Fruit fly (Drosophila melanogaster): ENCODE data around the gene TotC.
A peak's percentile ranks its signal among the peaks of the same experiment; 100 is the strongest.

TotC gene

DNA sequence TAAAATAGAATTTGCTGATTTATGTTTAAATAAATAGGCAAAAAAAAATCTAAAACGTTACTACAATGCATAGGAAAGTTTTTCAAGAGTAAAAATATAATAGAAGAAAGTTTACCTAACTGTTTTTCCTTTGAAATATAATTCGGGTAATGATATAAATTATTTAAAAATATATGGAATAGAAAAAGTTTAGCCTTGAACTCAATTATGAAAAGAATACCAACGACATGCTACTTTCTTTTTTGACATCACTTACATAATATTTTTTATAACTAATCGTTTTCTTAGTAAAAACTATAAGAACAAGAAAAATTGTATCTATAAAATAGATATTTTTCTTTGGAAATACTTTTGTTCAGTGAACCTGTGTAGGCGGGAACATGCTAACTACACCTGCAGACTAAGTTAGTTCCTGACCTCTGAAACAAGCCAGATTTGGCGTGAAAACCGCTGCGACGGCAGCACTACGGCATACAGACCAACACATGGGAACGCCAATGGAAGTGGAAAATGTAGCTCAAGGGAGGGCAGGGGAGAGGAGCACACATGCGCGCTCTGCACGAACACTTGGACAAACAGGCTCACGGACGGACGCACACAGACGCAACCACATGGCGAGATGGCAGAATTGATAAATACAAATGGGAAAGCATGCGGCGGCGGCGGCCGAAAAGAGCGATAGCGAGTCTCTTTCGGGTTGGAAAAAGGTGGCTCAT, 43.2 kb upstream of the TotC start (continued):
- TF ChIP-seq Hr51 (GFP tag; optimal IDR thresholded peaks at IDR 0.05): peak in 1 of 2 experiments; percentile 30
- peak; percentile 24; the same call in 1 of the 2 replicates for TF ChIP-seq amos (GFP tag; IDR thresholded peaks at IDR 0.05; ENCODE audit: partially characterized antibody)
- TF ChIP-seq Opbp (GFP tag; IDR thresholded peaks at IDR 0.05; ENCODE audit: partially characterized antibody): peak; percentile 42; the same call in 1 of the 3 replicates
- peak; percentile 24 for TF ChIP-seq pros (GFP tag; optimal IDR thresholded peaks at IDR 0.05)
- TF ChIP-seq gcm (GFP tag; optimal IDR thresholded peaks at IDR 0.05): no peak
- TF ChIP-seq CG17912 (GFP tag; optimal IDR thresholded peaks at IDR 0.05): no peak
- TF ChIP-seq CG15479 (GFP tag; optimal IDR thresholded peaks at IDR 0.05): peak; percentile 79
- 0 out of 3 replicates have a peak, but pooled peaks have one; percentile 5 for TF ChIP-seq z (GFP tag; IDR thresholded peaks at IDR 0.05)
- TF ChIP-seq hkb (optimal IDR thresholded peaks at IDR 0.05): no peak
- TF ChIP-seq hkb (GFP tag; IDR thresholded peaks at IDR 0.05): peak; percentile 25; the same call in 1 of the 2 replicates
- no peak for TF ChIP-seq Bdp1 (GFP tag; optimal IDR thresholded peaks at IDR 0.05)
- TF ChIP-seq pzg (GFP tag; optimal IDR thresholded peaks at IDR 0.05): peak; percentile 21
- no peak for TF ChIP-seq CG13123 (GFP tag; optimal IDR thresholded peaks at IDR 0.05)
- peak; percentile 21 for TF ChIP-seq trem (tag; optimal IDR thresholded peaks at IDR 0.05)
- peak; percentile 59; the same call in 1 of the 2 replicates for TF ChIP-seq Bgb (GFP tag; IDR thresholded peaks at IDR 0.05; ENCODE audit: partially characterized antibody)
- TF ChIP-seq grau (tag; optimal IDR thresholded peaks at IDR 0.05): peak; percentile 28
- no peak for TF ChIP-seq Hand (GFP tag; optimal IDR thresholded peaks at IDR 0.05)
- TF ChIP-seq lab (GFP tag; optimal IDR thresholded peaks at IDR 0.05): peak; percentile 43
- TF ChIP-seq CG31224 (GFP tag; IDR thresholded peaks at IDR 0.05): peak; percentile 36
- TF ChIP-seq CG3065 (GFP tag; optimal IDR thresholded peaks at IDR 0.05): no peak
- TF ChIP-seq CG3847 (GFP tag; IDR thresholded peaks at IDR 0.05): 0 out of 2 replicates have a peak, but pooled peaks have one; percentile 18
- TF ChIP-seq da (GFP tag; optimal IDR thresholded peaks at IDR 0.05): peak; percentile 48
- TF ChIP-seq CG8290 (GFP tag; optimal IDR thresholded peaks at IDR 0.05): no peak
- peak in 1 of 2 experiments; percentile 86 for TF ChIP-seq CG8290 (tag; optimal IDR thresholded peaks at IDR 0.05)
- no peak for TF ChIP-seq CG4282 (GFP tag; optimal IDR thresholded peaks at IDR 0.05)
- no peak for TF ChIP-seq Atf-2 (GFP tag; optimal IDR thresholded peaks at IDR 0.05)
- peak; percentile 33 for TF ChIP-seq CG12659 (GFP tag; optimal IDR thresholded peaks at IDR 0.05)
- peak; percentile 12 for TF ChIP-seq CG10267 (tag; optimal IDR thresholded peaks at IDR 0.05)
- peak; percentile 5; the same call in 1 of the 2 replicates for TF ChIP-seq ranshi (GFP tag; IDR thresholded peaks at IDR 0.05)
- no peak for TF ChIP-seq fd64A (GFP tag; optimal IDR thresholded peaks at IDR 0.05)
- no peak for TF ChIP-seq CG16863 (GFP tag; optimal IDR thresholded peaks at IDR 0.05)
- TF ChIP-seq seq (GFP tag; IDR thresholded peaks at IDR 0.05): no peak
- no peak for TF ChIP-seq CG8089 (GFP tag; optimal IDR thresholded peaks at IDR 0.05)
- no peak for TF ChIP-seq CG3995 (GFP tag; optimal IDR thresholded peaks at IDR 0.05)
- no peak for TF ChIP-seq CG13624 (GFP tag; optimal IDR thresholded peaks at IDR 0.05)
- no peak for TF ChIP-seq zfh2 (GFP tag; optimal IDR thresholded peaks at IDR 0.05)
- TF ChIP-seq danr (GFP tag; IDR thresholded peaks at IDR 0.05): no peak
- TF ChIP-seq CTCF (GFP tag; optimal IDR thresholded peaks at IDR 0.05): no peak
- TF ChIP-seq pnt (GFP tag; optimal IDR thresholded peaks at IDR 0.05): no peak
- no peak for TF ChIP-seq hth (optimal IDR thresholded peaks at IDR 0.05)
- TF ChIP-seq Dbx (GFP tag; IDR thresholded peaks at IDR 0.05): peak; percentile 13; the same call in 2 of the 3 replicates
- TF ChIP-seq CG5953 (GFP tag; IDR thresholded peaks at IDR 0.05): no peak
- TF ChIP-seq CG7963 (GFP tag; IDR thresholded peaks at IDR 0.05; ENCODE audit: partially characterized antibody): no peak
- TF ChIP-seq HLH4C (GFP tag; IDR thresholded peaks at IDR 0.05; ENCODE audit: partially characterized antibody): no peak
- no peak for TF ChIP-seq Chrac-16 (GFP tag; optimal IDR thresholded peaks at IDR 0.05)
- no peak for TF ChIP-seq sisA (GFP tag; IDR thresholded peaks at IDR 0.05)
- TF ChIP-seq CG6254 (GFP tag; optimal IDR thresholded peaks at IDR 0.05): no peak
- TF ChIP-seq vvl (GFP tag; IDR thresholded peaks at IDR 0.05): 0 out of 2 replicates have a peak, but pooled peaks have one; percentile 28
- TF ChIP-seq CG9437 (GFP tag; optimal IDR thresholded peaks at IDR 0.05): peak; percentile 62
- no peak for TF ChIP-seq CG11398 (GFP tag; optimal IDR thresholded peaks at IDR 0.05)

Measured in whole organism, embryonic.